Worm (Caenorhabditis elegans) whole organism, L4 larva: ENCODE measurements around the gene oac-40.

Experiments used
- D1046.2 ChIP-seq: fragments of 200-800 bp; sonication (Bioruptor generic); IDR thresholded peaks from 2 replicates; pipeline ENCODE4 v1.3.6; 2022; ENCODE audit warnings: missing genetic modification characterization, missing compliant biosample characterization
- F44E2.7 ChIP-seq: fragments of 200-800 bp; sonication (Bioruptor generic); IDR thresholded peaks from 2 replicates; pipeline ENCODE4 v2.1.2; 2022; ENCODE audit warnings: missing genetic modification characterization, missing compliant biosample characterization
- R02D3.7 ChIP-seq: fragments of 150-350 bp; sonication (generic microtip); optimal IDR thresholded peaks from 3 replicates; lab custom pipeline; 2014; ENCODE audit warnings: missing biosample characterization, missing genetic modification characterization
- T20F7.1 ChIP-seq: fragments of 200-800 bp; sonication (Bioruptor generic); optimal IDR thresholded peaks from 2 replicates; lab custom pipeline; 2018; ENCODE audit warnings: mild to moderate bottlenecking, missing genetic modification characterization, missing compliant biosample characterization
- T26A8.4 ChIP-seq: fragments of 200-800 bp; sonication (Bioruptor generic); IDR thresholded peaks from 2 replicates; pipeline ENCODE4 v1.3.6; 2022; ENCODE audit warnings: missing genetic modification characterization, missing compliant biosample characterization
- Y48G9A.11 ChIP-seq: fragments of 200-800 bp; sonication (Bioruptor generic); IDR thresholded peaks from 2 replicates; pipeline ENCODE4 v1.3.6; 2022; ENCODE audit warnings: missing genetic modification reagents, missing genetic modification characterization, missing compliant biosample characterization
- Y5F2A.4 ChIP-seq: fragments of 200-800 bp; sonication (Bioruptor generic); optimal IDR thresholded peaks from 2 replicates; lab custom pipeline; 2018; ENCODE audit warnings: mild to moderate bottlenecking, missing genetic modification characterization, missing compliant biosample characterization
- ZK337.2 ChIP-seq: fragments of 200-800 bp; sonication (Bioruptor generic); IDR thresholded peaks from 2 replicates; pipeline ENCODE4 v1.3.6; 2022; ENCODE audit warnings: missing genetic modification reagents, missing genetic modification characterization, missing compliant biosample characterization
- ama-1 ChIP-seq: fragments of 150-350 bp; optimal IDR thresholded peaks from 2 replicates; lab custom pipeline; 2014; ENCODE audit warnings: inconsistent platforms, mixed read lengths
- ceh-20 ChIP-seq: fragments of 200-800 bp; sonication (Bioruptor generic); IDR thresholded peaks from 2 replicates; pipeline ENCODE4 v1.3.6; 2022; ENCODE audit warnings: missing genetic modification reagents, missing genetic modification characterization, missing compliant biosample characterization
- ceh-44 ChIP-seq: fragments of 200-800 bp; sonication (Bioruptor generic); IDR thresholded peaks from 2 replicates; pipeline ENCODE4 v1.3.6; 2022; ENCODE audit warnings: missing genetic modification reagents, missing genetic modification characterization, missing compliant biosample characterization
- daf-12 ChIP-seq: fragments of 150-350 bp; optimal IDR thresholded peaks from 2 replicates; lab custom pipeline; 2014; ENCODE audit warnings: missing biosample characterization, missing genetic modification reagents, missing genetic modification characterization
- daf-8 ChIP-seq: fragments of 200-800 bp; sonication (Bioruptor generic); IDR thresholded peaks from 2 replicates; pipeline ENCODE4 v1.3.6; 2022; ENCODE audit warnings: missing genetic modification characterization, missing compliant biosample characterization
- dmd-6 ChIP-seq: fragments of 200-800 bp; sonication (Bioruptor generic); IDR thresholded peaks from 2 replicates; pipeline ENCODE4 v1.3.6; 2022; ENCODE audit warnings: missing genetic modification reagents, missing genetic modification characterization, missing compliant biosample characterization
- dpl-1 ChIP-seq: fragments of 150-350 bp; optimal IDR thresholded peaks from 2 replicates; lab custom pipeline; 2014; ENCODE audit warnings: missing biosample characterization, missing genetic modification reagents, missing genetic modification characterization
- egl-27 ChIP-seq: sonication (generic microtip); optimal IDR thresholded peaks from 3 replicates; lab custom pipeline; 2017; ENCODE audit warnings: missing biosample characterization, missing genetic modification reagents, missing genetic modification characterization
- gei-8 ChIP-seq: fragments of 200-800 bp; sonication (Bioruptor generic); optimal IDR thresholded peaks from 2 replicates; lab custom pipeline; 2018; ENCODE audit warnings: mild to moderate bottlenecking, missing genetic modification characterization, missing compliant biosample characterization
- hlh-11 ChIP-seq: fragments of 200-800 bp; sonication (Bioruptor generic); optimal IDR thresholded peaks from 2 replicates; lab custom pipeline; 2018; ENCODE audit warnings: mild to moderate bottlenecking, missing genetic modification characterization, missing compliant biosample characterization
- hmg-1.1 ChIP-seq: fragments of 200-800 bp; sonication (Bioruptor generic); IDR thresholded peaks from 2 replicates; pipeline ENCODE4 v1.3.6; 2022; ENCODE audit warnings: missing genetic modification reagents, missing genetic modification characterization, missing compliant biosample characterization
- jun-1 ChIP-seq: fragments of 150-350 bp; optimal IDR thresholded peaks from 2 replicates; lab custom pipeline; 2014; ENCODE audit warnings: missing biosample characterization, missing genetic modification reagents, missing genetic modification characterization
- lin-1 ChIP-seq: fragments of 200-800 bp; sonication (Bioruptor generic); IDR thresholded peaks from 2 replicates; pipeline ENCODE4 v1.3.6; 2022; ENCODE audit warnings: missing genetic modification reagents, missing genetic modification characterization, missing compliant biosample characterization
- lin-29 ChIP-seq: fragments of 200-800 bp; sonication (Bioruptor generic); IDR thresholded peaks from 2 replicates; pipeline ENCODE4 v1.3.6; 2022; ENCODE audit warnings: missing genetic modification reagents, missing genetic modification characterization, missing compliant biosample characterization
- lin-39 ChIP-seq: fragments of 150-350 bp; optimal IDR thresholded peaks from 2 replicates; lab custom pipeline; 2014; ENCODE audit warnings: missing biosample characterization, missing genetic modification reagents, missing genetic modification characterization
- lir-3 ChIP-seq: sonication (generic microtip); optimal IDR thresholded peaks from 2 replicates; lab custom pipeline; 2016; ENCODE audit warnings: mild to moderate bottlenecking, missing genetic modification characterization, missing compliant biosample characterization
- madf-9 ChIP-seq: fragments of 200-800 bp; sonication (Bioruptor generic); conservative IDR thresholded peaks from 2 replicates; pipeline ENCODE4 v1.3.6; 2022; ENCODE audit warnings: missing genetic modification reagents, missing genetic modification characterization, missing compliant biosample characterization
- mdt-29 ChIP-seq: fragments of 200-800 bp; sonication (Bioruptor generic); IDR thresholded peaks from 2 replicates; pipeline ENCODE4 v1.3.6; 2022; ENCODE audit warnings: missing genetic modification reagents, missing genetic modification characterization, missing compliant biosample characterization
- nhr-102 ChIP-seq: sonication (generic microtip); optimal IDR thresholded peaks from 2 replicates; lab custom pipeline; 2016; ENCODE audit warnings: mild to moderate bottlenecking, missing genetic modification characterization, moderate library complexity, missing compliant biosample characterization
- nhr-11 ChIP-seq: fragments of 150-350 bp; optimal IDR thresholded peaks from 2 replicates; lab custom pipeline; 2014; ENCODE audit warnings: missing biosample characterization, missing genetic modification characterization
- nhr-111 ChIP-seq: fragments of 200-800 bp; sonication (Bioruptor generic); optimal IDR thresholded peaks from 2 replicates; lab custom pipeline; 2018; ENCODE audit warnings: mild to moderate bottlenecking, missing genetic modification characterization, missing compliant biosample characterization
- nhr-28 ChIP-seq: fragments of 150-350 bp; optimal IDR thresholded peaks from 2 replicates; lab custom pipeline; 2014; ENCODE audit warnings: missing biosample characterization, missing genetic modification characterization
- nhr-41 ChIP-seq: fragments of 200-800 bp; sonication (Bioruptor generic); IDR thresholded peaks from 2 replicates; pipeline ENCODE4 v1.3.6; 2022; ENCODE audit warnings: missing genetic modification reagents, missing genetic modification characterization, missing compliant biosample characterization
- nhr-42 ChIP-seq: fragments of 200-800 bp; sonication (Bioruptor generic); IDR thresholded peaks from 2 replicates; pipeline ENCODE4 v1.3.6; 2022; ENCODE audit warnings: missing genetic modification characterization, missing compliant biosample characterization
- nhr-6 ChIP-seq: fragments of 150-350 bp; optimal IDR thresholded peaks from 2 replicates; lab custom pipeline; 2014; ENCODE audit warnings: missing biosample characterization, missing genetic modification characterization
- pha-4 ChIP-seq, 2 experiments: fragments of 150-350 bp in 1 of 2; fragments of 200-800 bp in 1 of 2; sonication (Bioruptor generic) in 1 of 2; IDR thresholded peaks in 1 of 2; optimal IDR thresholded peaks in 1 of 2; 2 replicates each; pipeline versions ENCODE4 v1.3.6 to Lab custom; 2014 to 2022; ENCODE audit warnings: missing genetic modification characterization in 2 of 2, missing genetic modification reagents in 2 of 2, missing biosample characterization in 1 of 2, missing compliant biosample characterization in 1 of 2
- sdz-12 ChIP-seq: fragments of 200-800 bp; sonication (Bioruptor generic); optimal IDR thresholded peaks from 2 replicates; lab custom pipeline; 2018; ENCODE audit warnings: mild to moderate bottlenecking, missing genetic modification characterization, missing compliant biosample characterization
- set-16 ChIP-seq: fragments of 200-800 bp; sonication (Bioruptor generic); IDR thresholded peaks from 2 replicates; pipeline ENCODE4 v1.3.6; 2022; ENCODE audit warnings: missing genetic modification reagents, missing genetic modification characterization, missing compliant biosample characterization
- snpc-1.2 ChIP-seq: fragments of 200-800 bp; sonication (Bioruptor generic); IDR thresholded peaks from 2 replicates; pipeline ENCODE4 v1.3.6; 2022; ENCODE audit warnings: missing genetic modification reagents, missing genetic modification characterization, missing compliant biosample characterization
- spr-3 ChIP-seq: fragments of 200-800 bp; sonication (Bioruptor generic); optimal IDR thresholded peaks from 2 replicates; lab custom pipeline; 2018; ENCODE audit warnings: mild to moderate bottlenecking, missing genetic modification characterization, missing compliant biosample characterization
- tag-97 ChIP-seq: fragments of 200-800 bp; sonication (Bioruptor generic); IDR thresholded peaks from 2 replicates; pipeline ENCODE4 v1.3.6; 2022; ENCODE audit warnings: missing genetic modification characterization, missing compliant biosample characterization
- tra-1 ChIP-seq: fragments of 200-800 bp; sonication (Bioruptor generic); IDR thresholded peaks from 2 replicates; pipeline ENCODE4 v1.3.6; 2022; ENCODE audit warnings: missing genetic modification reagents, missing genetic modification characterization, missing compliant biosample characterization
- unc-62 ChIP-seq, 3 experiments: fragments of 150-350 bp in 1 of 3; sonication (generic microtip); optimal IDR thresholded peaks in 2 of 3; peaks in 1 of 3; 1 replicate in 1 of 3; 2 replicates in 2 of 3; lab custom pipeline; 2014 to 2017; ENCODE audit warnings: missing biosample characterization in 3 of 3, missing genetic modification characterization in 3 of 3, missing genetic modification reagents in 3 of 3, missing genotype in 1 of 3
- zfp-2 ChIP-seq: sonication (generic microtip); optimal IDR thresholded peaks from 2 replicates; lab custom pipeline; 2016; ENCODE audit warnings: mild to moderate bottlenecking, missing genetic modification characterization, missing compliant biosample characterization
- zip-11 ChIP-seq: fragments of 200-800 bp; sonication (Bioruptor generic); IDR thresholded peaks from 2 replicates; pipeline ENCODE4 v1.3.6; 2022; ENCODE audit warnings: missing genetic modification characterization, missing compliant biosample characterization
- zip-2 ChIP-seq: fragments of 150-350 bp; optimal IDR thresholded peaks from 2 replicates; lab custom pipeline; 2014; ENCODE audit warnings: missing biosample characterization, missing genetic modification characterization

The oac-40 gene

DNA sequence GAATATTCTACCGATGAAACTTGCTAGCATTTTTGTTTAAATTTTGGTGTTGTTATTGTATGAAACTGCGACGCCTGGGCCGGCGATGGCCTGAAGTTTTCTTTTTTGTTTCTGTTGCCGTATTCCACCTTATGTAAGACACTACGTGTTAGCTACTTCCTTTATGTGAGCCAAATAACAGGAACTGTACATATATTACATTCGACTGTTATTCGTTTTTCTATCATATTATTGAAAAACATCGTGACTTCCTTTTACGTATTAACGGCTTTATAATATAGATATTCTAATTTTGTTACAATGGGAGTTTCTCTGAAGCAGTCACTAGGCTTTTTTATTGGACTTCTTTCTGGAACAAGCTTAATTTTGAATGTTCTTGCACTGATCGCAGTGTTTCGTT lies 11.3 kb upstream of the oac-40 start, which contains the start of gene srx-3:
srx-3 (plus strand) TSS at position 301 of the 400 bp plus-strand sequence.
- TF ChIP-seq hlh-11 (tag; lab: Kevin White, UChicago) (no peak), dmd-6 (GFP tag; lab: Robert Waterston, UW) (no peak), madf-9 (GFP tag; lab: Robert Waterston, UW) (no peak), ama-1 (no peak), ceh-44 (GFP tag; lab: Robert Waterston, UW) (no peak), daf-8 (no peak), F44E2.7 (GFP tag; lab: Robert Waterston, UW) (no peak), nhr-6 (tag; lab: Kevin White, UChicago) (no peak), lin-39 (tag; lab: Kevin White, UChicago) (no peak), daf-12 (tag; lab: Kevin White, UChicago) (no peak), spr-3 (GFP tag; lab: Kevin White, UChicago) (no peak), lir-3 (tag; lab: Kevin White, UChicago) (no peak), ZK337.2 (GFP tag; lab: Robert Waterston, UW) (no peak)

DNA sequence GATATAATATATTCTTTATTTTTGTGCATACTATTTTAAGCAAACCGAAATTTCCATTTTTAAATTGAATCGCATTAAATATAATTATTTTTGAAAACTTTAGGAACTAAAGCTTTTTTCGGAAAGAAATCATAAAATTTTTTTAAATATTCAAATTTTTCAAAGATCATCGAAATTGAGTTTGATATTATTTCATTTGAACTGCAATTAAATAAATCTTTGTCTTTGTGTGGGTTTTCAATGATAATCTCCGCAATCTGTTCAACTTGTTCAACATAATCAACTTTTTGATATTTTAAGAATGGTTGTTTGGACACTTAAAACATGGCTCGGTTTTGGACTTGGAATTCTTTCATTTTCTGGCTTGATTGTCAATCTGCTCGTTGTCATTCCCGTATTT lies 7.4 kb upstream of the oac-40 start, which contains the start of gene srx-2:
srx-2 (plus strand) TSS at position 301 of the 400 bp plus-strand sequence.
- TF ChIP-seq F44E2.7 (GFP tag; lab: Robert Waterston, UW) (no peak), dpl-1 (GFP tag; lab: Kevin White, UChicago) (no peak), nhr-111 (no peak), egl-27 (no peak), pha-4 (GFP tag; IDR thresholded peaks at IDR 0.05; lab: Robert Waterston, UW) (no peak), pha-4 (tag; optimal IDR thresholded peaks at IDR 0.05; lab: Kevin White, UChicago) (no peak), snpc-1.2 (GFP tag; lab: Robert Waterston, UW) (no peak), mdt-29 (GFP tag; lab: Robert Waterston, UW) (no peak), zfp-2 (tag; lab: Kevin White, UChicago) (no peak), nhr-42 (GFP tag; lab: Robert Waterston, UW) (no peak), nhr-41 (GFP tag; lab: Robert Waterston, UW) (no peak), gei-8 (GFP tag; lab: Kevin White, UChicago) (no peak), lin-1 (no peak), hlh-11 (tag; lab: Kevin White, UChicago) (no peak), nhr-6 (tag; lab: Kevin White, UChicago) (no peak), sdz-12 (GFP tag; lab: Kevin White, UChicago) (no peak)

DNA sequence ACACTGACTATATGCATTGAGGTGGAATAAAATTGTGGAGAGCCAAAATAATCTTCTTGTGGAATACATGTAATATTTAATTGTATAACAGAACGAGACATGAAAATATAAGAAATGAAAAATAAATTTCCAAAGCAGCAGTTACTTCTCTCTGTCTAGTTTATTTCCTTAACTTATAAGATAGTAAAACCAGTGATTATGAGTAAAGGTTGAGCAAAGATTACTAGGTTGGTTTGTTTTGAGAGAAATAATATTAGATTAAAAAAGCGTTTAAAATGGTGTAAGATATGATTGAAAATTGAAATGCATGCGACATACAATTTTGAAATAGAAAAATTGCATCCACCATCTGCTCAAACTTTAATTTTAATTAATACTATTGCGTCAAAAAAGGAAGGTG lies 2.8 kb upstream of the oac-40 start, which contains the start of gene srh-201:
srh-201 (minus strand) TSS at position 101 of the 400 bp plus-strand sequence.
- no peak for TF ChIP-seq hmg-1.1 (GFP tag; lab: Robert Waterston, UW)
- no peak for TF ChIP-seq nhr-41 (GFP tag; lab: Robert Waterston, UW)
- TF ChIP-seq Y5F2A.4 (GFP tag; lab: Kevin White, UChicago): no peak
- no peak for TF ChIP-seq tra-1 (GFP tag; lab: Robert Waterston, UW)

DNA sequence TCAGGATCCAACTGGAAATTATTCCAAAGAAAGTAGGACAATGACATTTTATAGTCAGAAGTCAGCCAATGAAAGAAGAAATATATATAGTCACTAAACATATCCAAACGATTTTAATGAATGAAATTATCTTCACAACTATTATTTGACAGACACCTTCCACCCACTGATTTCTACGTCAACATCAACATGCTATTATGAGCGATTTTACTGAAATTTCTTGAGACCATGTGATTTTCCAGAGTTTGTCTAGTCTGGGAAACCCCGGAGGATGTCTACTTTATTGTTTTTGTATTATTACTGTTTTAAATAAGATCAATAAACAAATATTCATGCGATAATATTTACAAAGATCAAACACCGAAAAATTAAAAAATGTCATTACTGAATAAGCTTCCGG lies 1.0 kb upstream of the oac-40 start, which contains the start of gene srt-18:
srt-18 (minus strand) TSS at position 101 of the 400 bp plus-strand sequence.
- TF ChIP-seq Y48G9A.11 (GFP tag; lab: Robert Waterston, UW): no peak
- no peak for TF ChIP-seq unc-62 (GFP tag; optimal IDR thresholded peaks at IDR 0.05 in 1 of 2; lab: Kevin White, UChicago)
- TF ChIP-seq unc-62 (tag; optimal IDR thresholded peaks at IDR 0.05; lab: Kevin White, UChicago): no peak
- no peak for TF ChIP-seq zip-11
- no peak for TF ChIP-seq set-16 (GFP tag; lab: Robert Waterston, UW)
- TF ChIP-seq zip-2 (tag; lab: Kevin White, UChicago): no peak
- TF ChIP-seq R02D3.7 (tag; lab: Kevin White, UChicago): no peak
- no peak for TF ChIP-seq nhr-11 (tag; lab: Kevin White, UChicago)
- no peak for TF ChIP-seq tra-1 (GFP tag; lab: Robert Waterston, UW)
- no peak for TF ChIP-seq nhr-102 (tag; lab: Kevin White, UChicago)
- TF ChIP-seq jun-1 (tag; lab: Kevin White, UChicago): no peak
- TF ChIP-seq nhr-28: no peak
- TF ChIP-seq T20F7.1 (GFP tag; lab: Kevin White, UChicago): no peak
- TF ChIP-seq dpl-1 (GFP tag; lab: Kevin White, UChicago): no peak
- no peak for TF ChIP-seq lin-29
- TF ChIP-seq D1046.2 (GFP tag; lab: Robert Waterston, UW): no peak
- no peak for TF ChIP-seq ceh-20 (GFP tag; lab: Robert Waterston, UW)
- no peak for TF ChIP-seq T26A8.4
- no peak for TF ChIP-seq tag-97 (GFP tag; lab: Robert Waterston, UW)
- TF ChIP-seq, all 104 proteins: peak for 0
